Worm (Caenorhabditis elegans): ENCODE measurements around the gene srh-137.

Gene srh-137

ce11 chrV:16746231-16746990 lies 29.9 kb upstream of the srh-137 start, which contains the start of gene gyg-2 (continued):
- TF ChIP-seq lsy-27 (tag; optimal IDR thresholded peaks at IDR 0.05; ENCODE audit: borderline replicate concordance, insufficient read depth): no peak
- no peak for TF ChIP-seq bed-1 (GFP tag; IDR thresholded peaks at IDR 0.05)
- no peak for TF ChIP-seq nfyb-1 (GFP tag; IDR thresholded peaks at IDR 0.05)
- TF ChIP-seq snpc-4 (GFP tag; optimal IDR thresholded peaks at IDR 0.05): no peak
- TF ChIP-seq snpc-4 (tag; optimal IDR thresholded peaks at IDR 0.05): no peak
- no peak for TF ChIP-seq hmg-20 (GFP tag; IDR thresholded peaks at IDR 0.05)
- no peak for TF ChIP-seq lin-26 (GFP tag; IDR thresholded peaks at IDR 0.05)
- TF ChIP-seq ceh-91 (GFP tag; IDR thresholded peaks at IDR 0.05): peak; percentile 66
- TF ChIP-seq madf-6 (GFP tag; IDR thresholded peaks at IDR 0.05): peak; percentile 97
- TF ChIP-seq F37B4.10 (GFP tag; IDR thresholded peaks at IDR 0.05): no peak
- TF ChIP-seq tlf-1 (GFP tag; optimal IDR thresholded peaks at IDR 0.05): no peak
- TF ChIP-seq hlh-12 (tag; optimal IDR thresholded peaks at IDR 0.05): no peak
- TF ChIP-seq rpc-1 (optimal IDR thresholded peaks at IDR 0.05): no peak
- TF ChIP-seq rpc-1 (tag; optimal IDR thresholded peaks at IDR 0.05): no peak
- no peak for TF ChIP-seq ztf-18 (tag; optimal IDR thresholded peaks at IDR 0.05)
- no peak for TF ChIP-seq ccch-3 (GFP tag; optimal IDR thresholded peaks at IDR 0.05)
- TF ChIP-seq madf-8 (GFP tag; conservative IDR thresholded peaks at IDR 0.05): peak; percentile 90
- no peak for TF ChIP-seq ceh-27 (GFP tag; optimal IDR thresholded peaks at IDR 0.05)
- no peak for TF ChIP-seq ets-4 (GFP tag; optimal IDR thresholded peaks at IDR 0.05)
- no peak for TF ChIP-seq mes-4 (tag; optimal IDR thresholded peaks at IDR 0.05)
- no peak for TF ChIP-seq T26A5.8 (tag; optimal IDR thresholded peaks at IDR 0.05)
- no peak for TF ChIP-seq ceh-58 (GFP tag; IDR thresholded peaks at IDR 0.05)
- TF ChIP-seq sptf-2 (GFP tag; optimal IDR thresholded peaks at IDR 0.05): no peak
- no peak for TF ChIP-seq lag-1 (GFP tag; IDR thresholded peaks at IDR 0.05)
- TF ChIP-seq F52B5.7 (tag; optimal IDR thresholded peaks at IDR 0.05): no peak
- no peak for TF ChIP-seq athp-1 (tag; optimal IDR thresholded peaks at IDR 0.05)
- TF ChIP-seq attf-5 (GFP tag; optimal IDR thresholded peaks at IDR 0.05): no peak
- no peak for TF ChIP-seq B0035.1 (tag; optimal IDR thresholded peaks at IDR 0.05)
- TF ChIP-seq egrh-3 (GFP tag; IDR thresholded peaks at IDR 0.05): no peak
- TF ChIP-seq sea-2 (GFP tag; IDR thresholded peaks at IDR 0.05): no peak
- no peak for TF ChIP-seq attf-3 (GFP tag; conservative IDR thresholded peaks at IDR 0.05)
- no peak for TF ChIP-seq cebp-2 (GFP tag; IDR thresholded peaks at IDR 0.05)

ce11 chrV:16745214-16745613 lies 28.7 kb upstream of the srh-137 start:
- TF ChIP-seq B0019.2 (GFP tag; conservative IDR thresholded peaks at IDR 0.05): no peak
- TF ChIP-seq Y53G8AR.9 (GFP tag; conservative IDR thresholded peaks at IDR 0.05): no peak
- 0 out of 2 replicates have a peak, but pooled peaks have one; percentile 21 for TF ChIP-seq dox-1 (GFP tag; IDR thresholded peaks at IDR 0.05)
- TF ChIP-seq ama-1 (optimal IDR thresholded peaks at IDR 0.05): no peak
- no peak for TF ChIP-seq ama-1 (GFP tag; optimal IDR thresholded peaks at IDR 0.05)
- TF ChIP-seq Y53F4B.3 (GFP tag; IDR thresholded peaks at IDR 0.05): no peak
- no peak for TF ChIP-seq chd-7 (tag; optimal IDR thresholded peaks at IDR 0.05)
- peak; percentile 63; the same call in 1 of the 2 replicates for TF ChIP-seq egrh-3 (GFP tag; IDR thresholded peaks at IDR 0.05)
- no peak for TF ChIP-seq ceh-91 (GFP tag; IDR thresholded peaks at IDR 0.05)
- no peak for TF ChIP-seq snpc-3.4 (tag; optimal IDR thresholded peaks at IDR 0.05)
- no peak for TF ChIP-seq ztf-28 (GFP tag; IDR thresholded peaks at IDR 0.05)
- TF ChIP-seq zfh-2 (GFP tag; conservative IDR thresholded peaks at IDR 0.05): peak; percentile 74
- TF ChIP-seq mel-28 (tag; optimal IDR thresholded peaks at IDR 0.05; ENCODE audit: borderline replicate concordance): no peak
- no peak for TF ChIP-seq snpc-1.3 (tag; optimal IDR thresholded peaks at IDR 0.05; ENCODE audit: insufficient read depth)
- no peak for TF ChIP-seq F49E8.2 (tag; optimal IDR thresholded peaks at IDR 0.05; ENCODE audit: insufficient read depth)
- no peak for TF ChIP-seq tbp1 (GFP tag; optimal IDR thresholded peaks at IDR 0.05)
- no peak for TF ChIP-seq nfyb-1 (GFP tag; IDR thresholded peaks at IDR 0.05)
- no peak for TF ChIP-seq hsf-1 (GFP tag; IDR thresholded peaks at IDR 0.05)
- TF ChIP-seq tlf-1 (GFP tag; optimal IDR thresholded peaks at IDR 0.05): no peak
- no peak for TF ChIP-seq sptf-2 (GFP tag; optimal IDR thresholded peaks at IDR 0.05)
